Worm (Caenorhabditis elegans) whole organism, early embryonic: Measurements from ENCODE around the gene oac-21.

Experiments used
- pes-1 ChIP-seq: fragments of 200-800 bp; sonication (Bioruptor generic); IDR thresholded peaks from 2 replicates; pipeline ENCODE4 v1.3.6; 2022; ENCODE audit warnings: missing genetic modification reagents, missing genetic modification characterization, missing compliant biosample characterization
- scrt-1 ChIP-seq: fragments of 200-800 bp; sonication (Bioruptor generic); IDR thresholded peaks from 2 replicates; pipeline ENCODE4 v1.3.6; 2022; ENCODE audit warnings: missing genetic modification characterization, missing compliant biosample characterization

- TF ChIP-seq pes-1 (GFP tag; lab: Robert Waterston, UW): no peak
- no peak for TF ChIP-seq scrt-1 (GFP tag; lab: Robert Waterston, UW)
Measured at ce11 chrIV:3915296-3915695, 26.2 kb downstream of the oac-21 start, which contains the start of gene srz-20.
